Fruit fly (Drosophila melanogaster) whole organism: ENCODE measurements around the gene CG14043.

Experiments
- CG8478 ChIP-seq: fragments of >200 bp; optimal IDR thresholded peaks from 2 replicates; lab custom pipeline; 2018; ENCODE audit warnings: inconsistent platforms
- Dll ChIP-seq: fragments of >200 bp; optimal IDR thresholded peaks from 2 replicates; lab custom pipeline; 2017
- EcR ChIP-seq, 2 experiments: fragments of >200 bp; optimal IDR thresholded peaks; 2 replicates each; lab custom pipeline; 2017; ENCODE audit warnings: missing biosample characterization in 2 of 2, missing genetic modification characterization in 2 of 2, missing genetic modification reagents in 2 of 2
- pan ChIP-seq: fragments of >200 bp; optimal IDR thresholded peaks from 2 replicates; lab custom pipeline; 2017
- psq ChIP-seq: fragments of >200 bp; optimal IDR thresholded peaks from 2 replicates; lab custom pipeline; 2017
- usp ChIP-seq: fragments of >200 bp; optimal IDR thresholded peaks from 2 replicates; lab custom pipeline; 2017; ENCODE audit warnings: missing biosample characterization, missing genetic modification characterization, mixed read lengths

The CG14043 gene

DNA sequence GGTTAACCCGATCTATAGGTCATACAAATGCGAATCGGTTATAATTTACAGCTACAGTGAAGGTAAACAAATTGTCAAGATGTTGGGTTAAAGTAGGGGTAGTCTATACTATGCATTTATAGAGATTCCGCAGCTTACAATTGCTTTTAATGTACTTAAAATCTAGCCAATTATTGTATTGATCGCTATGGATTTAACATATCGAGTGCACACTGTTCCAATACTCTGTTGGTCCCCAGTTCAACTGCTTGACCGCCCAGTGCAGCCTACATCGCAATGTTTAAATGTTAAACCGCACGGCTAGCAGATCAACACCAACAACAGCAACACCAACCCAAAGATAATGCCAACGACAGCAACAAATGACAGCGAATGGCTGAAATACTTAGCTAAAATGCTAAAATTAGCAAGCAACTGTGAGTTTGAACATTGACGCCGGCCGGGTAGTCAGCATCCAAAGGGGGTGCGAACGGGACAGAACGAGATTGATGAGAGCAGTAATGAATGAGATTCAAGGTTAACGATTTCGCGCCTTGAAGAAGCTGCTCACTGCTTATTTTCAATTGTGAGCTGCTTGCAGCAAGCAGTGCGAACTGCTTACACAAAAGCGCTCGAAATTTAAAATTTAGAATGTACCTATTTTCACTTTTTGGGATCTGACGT, 29.5 kb downstream of the CG14043 start:
- peak; percentile 1 for TF ChIP-seq CG8478 (lab: Kevin White, UChicago)
- TF ChIP-seq Dll (lab: Kevin White, UChicago), result no peak

- TF ChIP-seq CG8478 (lab: Kevin White, UChicago) (no peak), Dll (lab: Kevin White, UChicago) (no peak), usp (GFP tag; lab: Kevin White, UChicago) (no peak), psq (no peak), EcR (GFP tag; optimal IDR thresholded peaks at IDR 0.05; lab: Kevin White, UChicago) (no peak), pan (no peak)
These were observed 30.1 kb downstream of the CG14043 start for dm6 chr2L:5001582-5001929.

DNA sequence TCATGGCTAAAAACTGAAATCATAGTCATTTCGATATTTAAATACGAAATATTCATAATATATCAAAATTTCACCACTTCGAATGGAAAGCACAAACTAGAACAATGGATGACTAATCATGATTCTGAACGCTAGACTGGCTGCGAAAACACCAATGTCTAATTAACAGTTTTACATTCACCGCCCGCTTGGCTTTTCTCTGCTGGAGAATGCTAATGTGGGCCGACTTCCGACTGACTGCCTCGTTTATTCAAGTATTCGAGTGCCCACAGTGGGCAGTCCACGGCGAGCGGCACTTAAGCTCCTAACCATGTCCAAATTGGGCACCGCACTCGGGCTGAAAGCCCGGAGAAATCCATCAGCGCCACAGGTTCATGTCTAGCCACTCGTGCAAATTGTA, 30.5 kb downstream of the CG14043 start:
- no peak for TF ChIP-seq psq

- TF ChIP-seq CG8478 (lab: Kevin White, UChicago) (no peak), EcR (GFP tag; optimal IDR thresholded peaks at IDR 0.05; lab: Kevin White, UChicago) (peak in 1 of 2 experiments; percentile 32)
These were observed 31.4 kb downstream of the CG14043 start for dm6 chr2L:5002711-5003402.

- TF ChIP-seq psq (no peak), pan (no peak), EcR (GFP tag; optimal IDR thresholded peaks at IDR 0.05; lab: Kevin White, UChicago) (no peak), CG8478 (lab: Kevin White, UChicago) (no peak), Dll (lab: Kevin White, UChicago) (no peak), usp (GFP tag; lab: Kevin White, UChicago) (no peak)
These were observed 32.4 kb downstream of the CG14043 start for dm6 chr2L:5003670-5004453.

dm6 chr2L:5004677-5005463, 33.4 kb downstream of the CG14043 start:
- TF ChIP-seq CG8478 (lab: Kevin White, UChicago) (no peak), pan (peak; percentile 65), usp (GFP tag; lab: Kevin White, UChicago) (no peak)

DNA sequence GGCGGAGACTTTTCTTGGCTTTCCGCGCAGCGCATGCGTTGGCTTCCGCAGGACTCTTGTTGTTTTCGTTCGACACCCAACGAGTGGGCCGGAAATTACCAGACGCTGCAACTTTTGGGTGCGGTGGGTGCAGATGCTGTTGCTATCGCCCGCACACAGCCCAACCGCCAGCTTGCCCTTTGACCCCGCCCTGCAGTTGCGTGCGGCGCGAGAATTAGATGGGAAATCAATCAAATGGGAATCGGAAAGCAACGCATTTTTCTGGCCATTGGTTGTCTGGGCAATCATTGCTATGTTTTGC, 33.9 kb downstream of the CG14043 start:
- TF ChIP-seq psq (no peak), Dll (lab: Kevin White, UChicago) (no peak), pan (no peak), CG8478 (lab: Kevin White, UChicago) (no peak), EcR (GFP tag; optimal IDR thresholded peaks at IDR 0.05; lab: Kevin White, UChicago) (no peak), usp (GFP tag; lab: Kevin White, UChicago) (no peak)

DNA sequence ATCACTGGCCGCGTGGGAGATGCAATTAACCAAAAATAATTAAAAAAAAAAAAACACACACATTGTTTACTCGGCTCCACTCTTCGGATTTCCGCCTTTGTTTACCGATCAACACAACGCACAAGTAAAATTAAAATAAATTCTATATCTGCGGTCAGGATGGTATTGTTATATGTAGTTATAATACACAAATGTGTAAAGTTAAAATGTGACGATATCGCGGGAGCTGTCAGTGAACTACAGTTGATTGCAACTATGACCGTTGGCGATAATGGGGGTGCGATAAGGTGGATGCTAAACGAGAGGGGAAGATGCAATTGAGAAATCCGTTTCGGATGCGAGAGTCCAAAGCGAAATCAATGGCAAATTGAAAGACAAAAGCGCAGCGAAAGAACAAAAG, 34.8 kb downstream of the CG14043 start:
- TF ChIP-seq usp (GFP tag; lab: Kevin White, UChicago), result no peak
- TF ChIP-seq CG8478 (lab: Kevin White, UChicago), result no peak
- TF ChIP-seq Dll (lab: Kevin White, UChicago), result no peak
- no peak for TF ChIP-seq psq
- no peak for TF ChIP-seq EcR (GFP tag; optimal IDR thresholded peaks at IDR 0.05; lab: Kevin White, UChicago)
- TF ChIP-seq pan, result no peak

DNA sequence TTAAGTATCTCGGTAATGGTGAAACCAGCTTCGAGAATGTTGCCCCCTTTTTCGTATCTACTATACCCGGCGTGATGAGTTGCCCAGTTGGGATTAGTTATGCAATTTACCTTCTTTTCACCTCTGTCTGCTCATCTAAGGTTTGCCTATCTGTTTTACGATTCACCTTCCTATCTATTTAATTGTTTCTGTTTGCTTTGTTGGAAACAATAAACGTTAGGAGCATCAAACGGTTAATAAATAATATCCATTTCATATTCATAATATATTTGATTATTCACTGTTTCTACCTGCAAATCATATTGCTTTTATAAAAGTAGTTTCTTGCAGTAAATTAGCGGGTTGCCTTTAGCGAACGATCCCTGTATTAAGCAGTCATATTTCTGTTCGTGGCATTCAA, 35.8 kb downstream of the CG14043 start:
- no peak for TF ChIP-seq psq
- no peak for TF ChIP-seq Dll (lab: Kevin White, UChicago)
- no peak for TF ChIP-seq pan
- TF ChIP-seq EcR (GFP tag; optimal IDR thresholded peaks at IDR 0.05; lab: Kevin White, UChicago), result no peak
- TF ChIP-seq CG8478 (lab: Kevin White, UChicago), result no peak
- TF ChIP-seq usp (GFP tag; lab: Kevin White, UChicago), result no peak

DNA sequence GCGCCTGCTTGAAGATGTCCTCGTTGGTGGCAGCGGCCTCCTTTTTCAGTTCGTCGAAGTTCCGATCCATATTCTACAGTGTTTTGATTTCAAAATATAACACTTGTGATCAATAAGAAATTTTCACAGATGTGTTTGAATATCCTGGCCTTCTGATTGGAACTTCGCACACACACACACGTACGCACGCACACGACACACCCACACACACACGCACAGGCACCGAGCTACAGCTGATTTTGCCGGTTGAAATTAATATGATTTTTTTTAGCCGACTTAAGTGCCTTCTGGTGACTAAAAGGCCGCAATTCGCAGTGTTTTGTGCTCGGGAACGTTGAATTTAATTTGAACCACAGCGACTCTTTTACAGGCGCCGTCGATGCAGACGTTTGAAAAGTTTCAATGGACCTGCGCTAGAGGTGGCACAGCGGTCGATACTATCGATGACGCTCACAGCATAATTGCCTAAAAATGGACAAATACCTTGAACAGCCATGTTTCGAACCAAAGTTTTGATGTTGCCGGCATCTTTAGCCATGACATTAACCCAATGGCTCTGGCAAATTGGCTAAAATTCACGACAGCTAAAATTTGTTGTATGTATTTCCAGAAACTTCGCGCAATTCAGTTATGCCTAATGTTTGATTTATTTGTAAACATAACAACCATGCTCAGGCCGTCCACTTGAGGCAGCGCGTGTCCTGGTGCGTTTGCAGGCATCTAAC, 38.0 kb downstream of the CG14043 start, which contains the start of gene Rtnl1:
Gene Rtnl1, minus strand, starts transcription at position 415 of the 725 bp plus-strand sequence.
- no peak for TF ChIP-seq pan
- TF ChIP-seq CG8478 (lab: Kevin White, UChicago), result no peak
- no peak for TF ChIP-seq usp (GFP tag; lab: Kevin White, UChicago)
- no peak for TF ChIP-seq Dll (lab: Kevin White, UChicago)
- no peak for TF ChIP-seq EcR (GFP tag; optimal IDR thresholded peaks at IDR 0.05; lab: Kevin White, UChicago)
- no peak for TF ChIP-seq psq

DNA sequence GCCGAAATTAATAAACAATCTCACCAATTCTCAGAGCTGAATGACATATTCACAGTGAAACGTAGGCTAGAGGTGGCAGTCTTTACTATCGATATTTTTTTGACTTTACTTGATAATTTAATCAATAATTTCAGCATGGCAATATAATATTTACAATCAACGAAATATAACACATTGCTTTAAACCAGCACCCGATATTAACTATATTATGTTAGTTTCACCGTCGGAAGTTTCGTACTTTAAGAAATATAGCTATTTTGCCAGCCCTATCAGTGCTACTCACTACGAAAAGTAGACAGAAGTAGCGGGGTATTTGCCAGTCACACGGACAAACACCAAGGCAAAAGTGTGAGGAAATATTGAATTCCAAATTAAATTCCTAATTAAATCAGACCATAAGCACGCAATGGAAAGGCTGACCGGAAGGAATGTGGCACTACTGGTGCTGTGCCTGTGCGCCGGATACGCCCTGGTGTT, 39.3 kb downstream of the CG14043 start, which contains the start of the genes CG31917, Tfb5 and SelT:
Gene CG31917, minus strand, starts transcription at position 51 of the 477 bp plus-strand sequence.
Gene Tfb5, minus strand, starts transcription at position 51 of the 477 bp plus-strand sequence.
Gene SelT, plus strand, starts transcription at position 139 of the 477 bp plus-strand sequence.
- TF ChIP-seq Dll (lab: Kevin White, UChicago), result no peak
- no peak for TF ChIP-seq psq
- no peak for TF ChIP-seq usp (GFP tag; lab: Kevin White, UChicago)
- no peak for TF ChIP-seq EcR (GFP tag; optimal IDR thresholded peaks at IDR 0.05; lab: Kevin White, UChicago)
- TF ChIP-seq CG8478 (lab: Kevin White, UChicago), result no peak
- TF ChIP-seq pan, result no peak
